Comparison of ENCODE assay signal across 2 worm cellular contexts in the genomic region with DNA sequence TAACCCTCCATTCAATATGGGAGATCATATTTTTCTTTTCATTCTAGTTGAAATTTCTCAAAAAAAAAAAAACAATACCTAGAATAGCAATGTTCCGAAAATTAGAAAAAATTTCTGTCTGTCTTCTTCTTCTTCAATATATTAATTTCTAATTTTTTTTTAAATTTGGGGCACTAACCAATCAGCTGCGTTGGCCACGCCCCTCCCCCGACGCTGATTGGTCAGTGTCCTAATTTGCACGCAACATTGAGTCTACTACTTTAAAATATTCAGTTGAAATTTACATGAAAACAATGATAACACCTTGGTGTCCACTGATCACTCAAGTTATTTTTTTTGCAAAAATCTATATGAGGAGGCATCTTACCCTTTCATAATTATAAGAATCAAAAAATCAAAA.
A peak's percentile ranks its signal among the peaks of the same experiment; 100 is the strongest.
TF ChIP-seq lines count a peak whose summit lies in the region.

No protein-coding gene starts in this region.

TF ChIP-seq in whole organism, L3 larva, 47 proteins besides CTCF, POLR2A, EP300 and RAD21:
- TF ChIP-seq ceh-9 (tag; optimal IDR thresholded peaks at IDR 0.05; lab: Kevin White, UChicago), result no peak
- peak; percentile 71 for TF ChIP-seq nfya-1 (tag; optimal IDR thresholded peaks at IDR 0.05; lab: Kevin White, UChicago; ENCODE audit: insufficient read depth)

TF ChIP-seq in whole organism, late embryonic, 69 proteins besides CTCF, POLR2A, EP300 and RAD21:
- TF ChIP-seq ceh-34 (tag; optimal IDR thresholded peaks at IDR 0.05; lab: Kevin White, UChicago) (no peak), hlh-30 (tag; optimal IDR thresholded peaks at IDR 0.05; lab: Kevin White, UChicago; ENCODE audit: insufficient read depth) (no peak), T23F11.4 (GFP tag; optimal IDR thresholded peaks at IDR 0.05; lab: Kevin White, UChicago) (no peak), C38D4.7 (GFP tag; optimal IDR thresholded peaks at IDR 0.05; lab: Kevin White, UChicago) (no peak), ama-1 (optimal IDR thresholded peaks at IDR 0.05; lab: Kevin White, UChicago) (no peak), nfya-1 (tag; optimal IDR thresholded peaks at IDR 0.05; lab: Kevin White, UChicago) (peak; percentile 85)
